Worm (Caenorhabditis elegans): Measurements from ENCODE around the gene ZC404.16.

The ZC404.16 gene

ce11 chrV:6784853-6785492 is 11.3 kb upstream of the ZC404.16 start, which contains the start of the genes spn-4 and spe-39:
Gene spn-4 (minus strand): TSS chrV:6784903.
Gene spe-39 (plus strand): TSS chrV:6785451.
- TF ChIP-seq fkh-10 (GFP tag; optimal IDR thresholded peaks at IDR 0.05), result peak; percentile 22
- TF ChIP-seq zag-1 (tag; optimal IDR thresholded peaks at IDR 0.05), result no peak
- TF ChIP-seq hlh-30 (tag; optimal IDR thresholded peaks at IDR 0.05; ENCODE audit: insufficient read depth), result no peak
- TF ChIP-seq daf-16 (GFP tag; optimal IDR thresholded peaks at IDR 0.05), result peak in 1 of 2 experiments; percentile 17
- no peak for TF ChIP-seq daf-16 (tag; optimal IDR thresholded peaks at IDR 0.05)
- 0 out of 2 replicates have a peak, but pooled peaks have one; percentile 51 for TF ChIP-seq snpc-1.2 (GFP tag; IDR thresholded peaks at IDR 0.05)
- TF ChIP-seq sdz-12 (GFP tag; optimal IDR thresholded peaks at IDR 0.05), result no peak
- TF ChIP-seq mxl-3 (GFP tag; optimal IDR thresholded peaks at IDR 0.05), result no peak
- peak in 1 of 2 experiments; percentile 32 for TF ChIP-seq hif-1 (tag; optimal IDR thresholded peaks at IDR 0.05)
- 0 out of 2 replicates have a peak, but pooled peaks have one; percentile 21 for TF ChIP-seq madf-9 (GFP tag; conservative IDR thresholded peaks at IDR 0.05)
- no peak for TF ChIP-seq nhr-11 (tag; optimal IDR thresholded peaks at IDR 0.05)
- TF ChIP-seq unc-62 (GFP tag; optimal IDR thresholded peaks at IDR 0.05 in 1 of 2), result no peak
- no peak for TF ChIP-seq unc-62 (tag; optimal IDR thresholded peaks at IDR 0.05)
- TF ChIP-seq arid-1 (GFP tag; conservative IDR thresholded peaks at IDR 0.05), result no peak
- no peak for TF ChIP-seq Y105C5A.15 (GFP tag; IDR thresholded peaks at IDR 0.05)
- TF ChIP-seq R02D3.7 (tag; optimal IDR thresholded peaks at IDR 0.05), result no peak
- no peak for TF ChIP-seq dmd-8 (GFP tag; IDR thresholded peaks at IDR 0.05)
- no peak for TF ChIP-seq F10B5.3 (tag; optimal IDR thresholded peaks at IDR 0.05)
- no peak for TF ChIP-seq gei-8 (GFP tag; optimal IDR thresholded peaks at IDR 0.05)
- TF ChIP-seq ztf-11 (tag; optimal IDR thresholded peaks at IDR 0.05), result no peak
- TF ChIP-seq F26F4.8 (GFP tag; conservative IDR thresholded peaks at IDR 0.05), result no peak
- TF ChIP-seq set-16 (GFP tag; IDR thresholded peaks at IDR 0.05), result no peak
- TF ChIP-seq mxl-2 (GFP tag; conservative IDR thresholded peaks at IDR 0.05), result no peak
- no peak for TF ChIP-seq ceh-44 (GFP tag; IDR thresholded peaks at IDR 0.05)
- TF ChIP-seq nhr-111 (GFP tag; optimal IDR thresholded peaks at IDR 0.05), result no peak
- TF ChIP-seq T20F7.1 (GFP tag; optimal IDR thresholded peaks at IDR 0.05), result peak; percentile 13
- TF ChIP-seq nhr-28 (tag; optimal IDR thresholded peaks at IDR 0.05), result peak; percentile 1
- peak; percentile 73 for TF ChIP-seq lin-38 (GFP tag; IDR thresholded peaks at IDR 0.05)
- no peak for TF ChIP-seq daf-12 (tag; optimal IDR thresholded peaks at IDR 0.05)
- TF ChIP-seq mdl-1 (tag; optimal IDR thresholded peaks at IDR 0.05), result peak in 1 of 2 experiments; percentile 16
- TF ChIP-seq ceh-20 (GFP tag; IDR thresholded peaks at IDR 0.05), result peak; percentile 47; the same call in 1 of the 2 replicates
- TF ChIP-seq nhr-6 (tag; optimal IDR thresholded peaks at IDR 0.05), result peak; percentile 76
- TF ChIP-seq nhr-102 (tag; optimal IDR thresholded peaks at IDR 0.05), result no peak
- no peak for TF ChIP-seq ceh-62 (tag; optimal IDR thresholded peaks at IDR 0.05)
- no peak for TF ChIP-seq nhr-25 (tag; optimal IDR thresholded peaks at IDR 0.05; ENCODE audit: borderline replicate concordance, insufficient read depth)
- peak; percentile 94 for TF ChIP-seq dpl-1 (GFP tag; optimal IDR thresholded peaks at IDR 0.05)
- peak; percentile 13 for TF ChIP-seq F49E8.2 (tag; optimal IDR thresholded peaks at IDR 0.05; ENCODE audit: borderline replicate concordance)
- TF ChIP-seq aha-1 (tag), result no peak
- TF ChIP-seq mdt-29 (GFP tag; IDR thresholded peaks at IDR 0.05), result no peak
- TF ChIP-seq pha-4 (GFP tag; IDR thresholded peaks at IDR 0.05), result peak; percentile 58; the same call in 1 of the 2 replicates
- peak; percentile 31 for TF ChIP-seq pha-4 (tag; optimal IDR thresholded peaks at IDR 0.05)
- no peak for TF ChIP-seq tra-1 (GFP tag; IDR thresholded peaks at IDR 0.05)
- peak; percentile 33 for TF ChIP-seq unc-130 (GFP tag; optimal IDR thresholded peaks at IDR 0.05)
- TF ChIP-seq hmg-1.1 (GFP tag; IDR thresholded peaks at IDR 0.05), result peak; percentile 70; the same call in 1 of the 2 replicates
- no peak for TF ChIP-seq ceh-82 (tag; optimal IDR thresholded peaks at IDR 0.05)
- TF ChIP-seq zip-2 (tag; optimal IDR thresholded peaks at IDR 0.05), result no peak
- TF ChIP-seq ama-1 (optimal IDR thresholded peaks at IDR 0.05), result no peak
- peak; percentile 40 for TF ChIP-seq rbr-2 (tag; optimal IDR thresholded peaks at IDR 0.05)
- no peak for TF ChIP-seq lin-13 (GFP tag; optimal IDR thresholded peaks at IDR 0.05)
- no peak for TF ChIP-seq lin-39 (tag; optimal IDR thresholded peaks at IDR 0.05)
- peak; percentile 36 for TF ChIP-seq spr-1 (tag; optimal IDR thresholded peaks at IDR 0.05)

Measured in whole organism, L4 larva.